Fruit fly (Drosophila melanogaster) whole organism, embryonic: ENCODE data around the gene CG46244.

ENCODE experiments used
- Aef1 ChIP-seq: fragments of 200-800 bp; sonication (Bioruptor generic); IDR thresholded peaks from 3 replicates; pipeline ENCODE4 v1.3.6; 2022; ENCODE audit warnings: missing biosample characterization, missing genetic modification characterization
- B-H2 ChIP-seq: fragments of 200-800 bp; sonication (Bioruptor generic); optimal IDR thresholded peaks from 2 replicates; lab custom pipeline; 2018; ENCODE audit warnings: missing biosample characterization, mild to moderate bottlenecking, missing genetic modification characterization
- CG10147 ChIP-seq: fragments of 200-800 bp; sonication (Bioruptor generic); optimal IDR thresholded peaks from 2 replicates; lab custom pipeline; 2019; ENCODE audit warnings: missing biosample characterization, mild to moderate bottlenecking, missing genetic modification characterization, moderate library complexity
- CG10462 ChIP-seq: fragments of 200-800 bp; sonication (Bioruptor generic); optimal IDR thresholded peaks from 2 replicates; lab custom pipeline; 2016; ENCODE audit warnings: missing biosample characterization, missing genetic modification characterization
- CG13894 ChIP-seq: fragments of 200-800 bp; sonication (Bioruptor generic); optimal IDR thresholded peaks from 3 replicates; lab custom pipeline; 2018; ENCODE audit warnings: missing biosample characterization, mild to moderate bottlenecking, missing genetic modification characterization, moderate library complexity
- CG1602 ChIP-seq: fragments of 200-800 bp; sonication (Bioruptor generic); optimal IDR thresholded peaks from 3 replicates; lab custom pipeline; 2016; ENCODE audit warnings: missing biosample characterization, missing genetic modification characterization
- CG2199 ChIP-seq: fragments of 200-800 bp; sonication (Bioruptor generic); IDR thresholded peaks from 3 replicates; pipeline ENCODE4 v1.3.6; 2022; ENCODE audit warnings: missing biosample characterization, missing genetic modification characterization
- CG2889 ChIP-seq: fragments of 200-800 bp; sonication (Bioruptor generic); IDR thresholded peaks from 3 replicates; pipeline ENCODE4 v1.3.6; 2022; ENCODE audit warnings: missing biosample characterization, missing genetic modification characterization
- CG30431 ChIP-seq: fragments of 200-800 bp; sonication (Bioruptor generic); optimal IDR thresholded peaks from 2 replicates; lab custom pipeline; 2017; ENCODE audit warnings: missing biosample characterization, missing genetic modification characterization
- CG3407 ChIP-seq: fragments of 200-800 bp; sonication (Bioruptor generic); optimal IDR thresholded peaks from 2 replicates; lab custom pipeline; 2018; ENCODE audit warnings: missing biosample characterization, mild to moderate bottlenecking, missing genetic modification characterization
- CG34422 ChIP-seq: fragments of 200-800 bp; sonication (Bioruptor generic); IDR thresholded peaks from 3 replicates; pipeline ENCODE4 v1.3.6; 2022; ENCODE audit warnings: missing biosample characterization, missing genetic modification characterization
- CG4282 ChIP-seq: fragments of 200-800 bp; sonication (Bioruptor generic); optimal IDR thresholded peaks from 2 replicates; lab custom pipeline; 2016; ENCODE audit warnings: missing biosample characterization, missing genetic modification characterization
- CG7745 ChIP-seq: fragments of 200-800 bp; sonication (Bioruptor generic); optimal IDR thresholded peaks from 2 replicates; lab custom pipeline; 2018; ENCODE audit warnings: missing biosample characterization, mild to moderate bottlenecking, missing genetic modification characterization, moderate library complexity
- CG7839 ChIP-seq: fragments of 200-800 bp; sonication (Bioruptor generic); optimal IDR thresholded peaks from 3 replicates; lab custom pipeline; 2018; ENCODE audit warnings: missing biosample characterization, mild to moderate bottlenecking, missing genetic modification characterization, moderate library complexity
- CG8089 ChIP-seq: fragments of 200-800 bp; sonication (Bioruptor generic); optimal IDR thresholded peaks from 3 replicates; lab custom pipeline; 2016; ENCODE audit warnings: missing biosample characterization, missing genetic modification characterization
- CG8478 ChIP-seq: fragments of >200 bp; optimal IDR thresholded peaks from 2 replicates; lab custom pipeline; 2018
- CG9609 ChIP-seq: fragments of 200-800 bp; sonication (Bioruptor generic); optimal IDR thresholded peaks from 3 replicates; lab custom pipeline; 2016; ENCODE audit warnings: missing biosample characterization, missing genetic modification characterization
- D19B ChIP-seq: fragments of 200-800 bp; sonication (Bioruptor generic); optimal IDR thresholded peaks from 2 replicates; lab custom pipeline; 2017; ENCODE audit warnings: missing biosample characterization, mild to moderate bottlenecking, missing genetic modification characterization
- Dad ChIP-seq: fragments of 200-800 bp; sonication (Bioruptor generic); optimal IDR thresholded peaks from 3 replicates; lab custom pipeline; 2016; ENCODE audit warnings: missing biosample characterization, missing genetic modification characterization
- Dek ChIP-seq: fragments of 200-800 bp; sonication (Bioruptor generic); optimal IDR thresholded peaks from 3 replicates; lab custom pipeline; 2019; ENCODE audit warnings: missing biosample characterization, mild to moderate bottlenecking, missing genetic modification characterization, moderate library complexity
- Dll ChIP-seq: fragments of 200-800 bp; sonication (Bioruptor generic); IDR thresholded peaks from 4 replicates; pipeline ENCODE4 v1.3.6; 2022; ENCODE audit warnings: missing biosample characterization, missing genetic modification characterization; ENCODE audit not compliant: partially characterized antibody
- Doc2 ChIP-seq: fragments of 200-800 bp; sonication (Bioruptor generic); IDR thresholded peaks from 2 replicates; pipeline ENCODE4 v1.3.6; 2022; ENCODE audit warnings: missing biosample characterization, missing genetic modification characterization
- Hand ChIP-seq: fragments of 200-800 bp; sonication (Bioruptor generic); optimal IDR thresholded peaks from 2 replicates; lab custom pipeline; 2017; ENCODE audit warnings: mild to moderate bottlenecking, missing biosample characterization, missing genetic modification reagents, missing genetic modification characterization
- Hr3 ChIP-seq: fragments of 200-800 bp; sonication (Bioruptor generic); optimal IDR thresholded peaks from 3 replicates; lab custom pipeline; 2016; ENCODE audit warnings: missing biosample characterization, missing genetic modification characterization
- Rfx ChIP-seq: fragments of 200-800 bp; sonication (Bioruptor generic); IDR thresholded peaks from 2 replicates; pipeline ENCODE4 v1.3.6; 2022; ENCODE audit warnings: missing biosample characterization, missing genetic modification characterization
- Ssrp ChIP-seq: fragments of 200-800 bp; sonication (Bioruptor generic); optimal IDR thresholded peaks from 2 replicates; lab custom pipeline; 2018; ENCODE audit warnings: missing biosample characterization, mild to moderate bottlenecking, missing genetic modification characterization, moderate library complexity
- Taf1 ChIP-seq: fragments of 200-800 bp; sonication (Bioruptor generic); IDR thresholded peaks from 2 replicates; pipeline ENCODE4 v1.3.6; 2022; ENCODE audit warnings: missing biosample characterization, missing genetic modification characterization
- ap ChIP-seq: fragments of 200-800 bp; sonication (Bioruptor generic); IDR thresholded peaks from 2 replicates; pipeline ENCODE4 v1.3.6; 2022; ENCODE audit warnings: missing biosample characterization, missing genetic modification characterization
- da ChIP-seq: fragments of 200-800 bp; sonication (Bioruptor generic); optimal IDR thresholded peaks from 2 replicates; lab custom pipeline; 2016; ENCODE audit warnings: missing biosample characterization, missing genetic modification characterization
- dm ChIP-seq: fragments of 200-800 bp; sonication (Bioruptor generic); optimal IDR thresholded peaks from 3 replicates; lab custom pipeline; 2016; ENCODE audit warnings: missing biosample characterization, missing genetic modification characterization
- en ChIP-seq: fragments of 200-800 bp; sonication (Bioruptor generic); optimal IDR thresholded peaks from 2 replicates; lab custom pipeline; 2016; ENCODE audit warnings: missing biosample characterization, missing genetic modification characterization
- eve ChIP-seq, 2 experiments: fragments of >200 bp; optimal IDR thresholded peaks; 2 replicates each; lab custom pipeline; 2017; ENCODE audit warnings: missing biosample characterization in 2 of 2, missing genetic modification characterization in 2 of 2
- eyg ChIP-seq: fragments of 200-800 bp; sonication (Bioruptor generic); optimal IDR thresholded peaks from 3 replicates; lab custom pipeline; 2016; ENCODE audit warnings: missing biosample characterization, missing genetic modification characterization
- fd96Cb ChIP-seq: fragments of 200-800 bp; sonication (Bioruptor generic); optimal IDR thresholded peaks from 2 replicates; lab custom pipeline; 2018; ENCODE audit warnings: missing biosample characterization, mild to moderate bottlenecking, missing genetic modification characterization, moderate library complexity
- ind ChIP-seq: fragments of 200-800 bp; sonication (Bioruptor generic); optimal IDR thresholded peaks from 3 replicates; lab custom pipeline; 2016; ENCODE audit warnings: missing biosample characterization, missing genetic modification characterization
- lab ChIP-seq: fragments of 200-800 bp; sonication (Bioruptor generic); optimal IDR thresholded peaks from 3 replicates; lab custom pipeline; 2017; ENCODE audit warnings: missing biosample characterization, missing genetic modification characterization, mild to moderate bottlenecking, moderate library complexity, missing genetic modification reagents
- nau ChIP-seq: fragments of 200-800 bp; sonication (Bioruptor generic); optimal IDR thresholded peaks from 3 replicates; lab custom pipeline; 2017; ENCODE audit warnings: missing biosample characterization, mild to moderate bottlenecking, missing genetic modification characterization, missing genetic modification reagents
- odd ChIP-seq: fragments of 200-800 bp; sonication (Bioruptor generic); optimal IDR thresholded peaks from 2 replicates; lab custom pipeline; 2017; ENCODE audit warnings: missing biosample characterization, mild to moderate bottlenecking, missing genetic modification characterization
- p53 ChIP-seq: fragments of 200-800 bp; sonication (Bioruptor generic); optimal IDR thresholded peaks from 2 replicates; lab custom pipeline; 2016; ENCODE audit warnings: missing biosample characterization, missing genetic modification characterization
- pho ChIP-seq: fragments of 200-800 bp; sonication (Bioruptor generic); optimal IDR thresholded peaks from 2 replicates; lab custom pipeline; 2016; ENCODE audit warnings: missing biosample characterization, missing genetic modification characterization
- pros ChIP-seq: fragments of 200-800 bp; sonication (Bioruptor generic); optimal IDR thresholded peaks from 3 replicates; lab custom pipeline; 2019; ENCODE audit warnings: missing biosample characterization, mild to moderate bottlenecking, missing genetic modification characterization, moderate library complexity
- pzg ChIP-seq: fragments of 200-800 bp; sonication (Bioruptor generic); optimal IDR thresholded peaks from 3 replicates; lab custom pipeline; 2018; ENCODE audit warnings: missing biosample characterization, mild to moderate bottlenecking, missing genetic modification characterization, moderate library complexity
- run ChIP-seq: fragments of 200-800 bp; sonication (Bioruptor generic); optimal IDR thresholded peaks from 3 replicates; lab custom pipeline; 2018; ENCODE audit warnings: missing biosample characterization, mild to moderate bottlenecking, missing genetic modification characterization
- scrt ChIP-seq: fragments of 200-800 bp; sonication (Bioruptor generic); optimal IDR thresholded peaks from 2 replicates; lab custom pipeline; 2018; ENCODE audit warnings: missing biosample characterization, mild to moderate bottlenecking, missing genetic modification characterization, moderate library complexity
- sens-2 ChIP-seq: fragments of 200-800 bp; sonication (Bioruptor generic); IDR thresholded peaks from 2 replicates; pipeline ENCODE4 v1.3.6; 2022; ENCODE audit warnings: missing biosample characterization, missing genetic modification characterization
- seq ChIP-seq: fragments of 200-800 bp; sonication (Bioruptor generic); IDR thresholded peaks from 2 replicates; pipeline ENCODE4 v1.3.6; 2022; ENCODE audit warnings: missing biosample characterization, missing genetic modification characterization
- sim ChIP-seq: fragments of 200-800 bp; sonication (Bioruptor generic); IDR thresholded peaks from 2 replicates; pipeline ENCODE4 v1.3.6; 2022; ENCODE audit warnings: missing biosample characterization, missing genetic modification characterization
- sima ChIP-seq: fragments of 200-800 bp; sonication (Bioruptor generic); optimal IDR thresholded peaks from 2 replicates; lab custom pipeline; 2016; ENCODE audit warnings: missing biosample characterization, missing genetic modification characterization
- ssp ChIP-seq: fragments of 200-800 bp; sonication (Bioruptor generic); IDR thresholded peaks from 2 replicates; pipeline ENCODE4 v1.3.6; 2022; ENCODE audit warnings: missing biosample characterization, missing genetic modification characterization
- tap ChIP-seq: fragments of 200-800 bp; optimal IDR thresholded peaks from 3 replicates; lab custom pipeline; 2019; ENCODE audit warnings: missing biosample characterization, mild to moderate bottlenecking, missing genetic modification characterization, moderate library complexity

The CG46244 gene

DNA sequence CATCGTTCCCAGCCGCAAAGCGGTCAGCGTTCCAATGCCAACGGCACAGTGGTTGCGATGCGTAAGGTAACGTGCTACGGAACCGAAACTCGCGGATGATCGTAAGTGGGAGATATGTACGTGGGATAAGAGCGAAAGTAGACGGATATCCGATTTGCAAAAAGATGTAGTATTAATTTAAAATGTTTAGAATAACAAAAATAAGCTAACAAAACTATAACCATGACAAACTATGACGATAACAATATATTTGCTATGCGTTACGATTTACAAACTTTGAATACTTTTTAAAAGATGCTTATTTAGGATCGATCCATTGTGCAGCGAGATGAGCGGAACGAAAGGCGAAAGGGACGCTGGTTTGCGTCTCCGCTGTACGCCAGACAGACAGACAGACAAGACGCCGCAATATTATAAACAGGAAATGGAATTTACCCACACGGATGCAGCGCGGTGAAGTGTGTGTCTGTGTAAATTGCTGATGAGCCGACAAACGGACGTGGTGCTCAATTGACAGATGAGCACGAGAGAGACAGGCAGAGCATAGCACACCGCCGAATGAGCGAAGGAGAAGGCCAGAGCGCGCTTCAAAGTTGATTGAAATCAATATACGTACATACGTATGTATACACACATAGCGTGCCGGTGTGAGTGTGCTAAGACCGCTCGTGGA, 30.6 kb upstream of the CG46244 start (continued):
- TF ChIP-seq da (GFP tag; lab: Kevin White, UChicago) (peak; percentile 94), Hr3 (GFP tag; lab: Kevin White, UChicago) (peak; percentile 97), ind (GFP tag; lab: Kevin White, UChicago) (peak; percentile 97), Aef1 (GFP tag; lab: Robert Waterston, UW) (peak; percentile 85), Taf1 (GFP tag; lab: Robert Waterston, UW) (peak; percentile 87), pros (GFP tag; lab: Kevin White, UChicago) (peak; percentile 93), CG7745 (tag; lab: Kevin White, UChicago) (no peak), run (tag; lab: Kevin White, UChicago) (peak; percentile 92), eve (GFP tag; optimal IDR thresholded peaks at IDR 0.05; lab: Kevin White, UChicago) (no peak), B-H2 (GFP tag; lab: Kevin White, UChicago) (peak; percentile 72), pho (GFP tag; lab: Kevin White, UChicago) (peak; percentile 98), odd (GFP tag; lab: Kevin White, UChicago) (peak; percentile 90), Ssrp (tag; lab: Kevin White, UChicago) (peak; percentile 97), Dll (GFP tag; lab: Robert Waterston, UW) (no peak), CG10462 (GFP tag; lab: Kevin White, UChicago) (peak; percentile 96), scrt (peak; percentile 89), CG8478 (lab: Kevin White, UChicago) (peak; percentile 63), ssp (peak; percentile 85), p53 (GFP tag; lab: Kevin White, UChicago) (peak; percentile 91), sim (GFP tag; lab: Robert Waterston, UW) (0 out of 2 replicates have a peak, but pooled peaks have one; percentile 42), seq (GFP tag; lab: Robert Waterston, UW) (peak; percentile 95), CG9609 (GFP tag; lab: Kevin White, UChicago) (peak; percentile 97), en (GFP tag; lab: Kevin White, UChicago) (peak; percentile 94), fd96Cb (tag; lab: Kevin White, UChicago) (peak; percentile 97), Dad (GFP tag; lab: Kevin White, UChicago) (peak; percentile 96), pzg (GFP tag; lab: Kevin White, UChicago) (peak; percentile 17), sens-2 (GFP tag; lab: Robert Waterston, UW) (peak; percentile 27; the same call in 1 of the 2 replicates), CG30431 (GFP tag; lab: Kevin White, UChicago) (peak; percentile 97), ap (GFP tag; lab: Robert Waterston, UW) (peak; percentile 85), eyg (GFP tag; lab: Kevin White, UChicago) (peak; percentile 95), Dek (tag; lab: Kevin White, UChicago) (peak; percentile 95), Hand (GFP tag; lab: Kevin White, UChicago) (peak; percentile 85), CG34422 (GFP tag; lab: Robert Waterston, UW) (peak; percentile 91), CG1602 (GFP tag; lab: Kevin White, UChicago) (peak; percentile 96), dm (GFP tag; lab: Kevin White, UChicago) (peak; percentile 87), sima (GFP tag; lab: Kevin White, UChicago) (peak; percentile 89), Doc2 (GFP tag; lab: Robert Waterston, UW) (peak; percentile 78), nau (GFP tag; lab: Kevin White, UChicago) (peak; percentile 91), Rfx (GFP tag; lab: Robert Waterston, UW) (peak; percentile 96), CG10147 (peak; percentile 94), tap (tag; lab: Kevin White, UChicago) (peak; percentile 89), CG2199 (GFP tag; lab: Robert Waterston, UW) (peak; percentile 58; the same call in 1 of the 3 replicates), lab (GFP tag; lab: Kevin White, UChicago) (peak; percentile 96), CG7839 (tag; lab: Kevin White, UChicago) (peak; percentile 98), CG13894 (tag; lab: Kevin White, UChicago) (peak; percentile 75), CG2889 (peak; percentile 92), CG4282 (GFP tag; lab: Kevin White, UChicago) (peak; percentile 93), D19B (GFP tag; lab: Kevin White, UChicago) (peak; percentile 92), CG8089 (GFP tag; lab: Kevin White, UChicago) (peak; percentile 93), CG3407 (peak; percentile 85)
